Fruit fly (Drosophila melanogaster): ENCODE data around the gene tal-3A.
A peak's percentile ranks its signal among the peaks of the same experiment; 100 is the strongest.

The tal-3A gene

DNA sequence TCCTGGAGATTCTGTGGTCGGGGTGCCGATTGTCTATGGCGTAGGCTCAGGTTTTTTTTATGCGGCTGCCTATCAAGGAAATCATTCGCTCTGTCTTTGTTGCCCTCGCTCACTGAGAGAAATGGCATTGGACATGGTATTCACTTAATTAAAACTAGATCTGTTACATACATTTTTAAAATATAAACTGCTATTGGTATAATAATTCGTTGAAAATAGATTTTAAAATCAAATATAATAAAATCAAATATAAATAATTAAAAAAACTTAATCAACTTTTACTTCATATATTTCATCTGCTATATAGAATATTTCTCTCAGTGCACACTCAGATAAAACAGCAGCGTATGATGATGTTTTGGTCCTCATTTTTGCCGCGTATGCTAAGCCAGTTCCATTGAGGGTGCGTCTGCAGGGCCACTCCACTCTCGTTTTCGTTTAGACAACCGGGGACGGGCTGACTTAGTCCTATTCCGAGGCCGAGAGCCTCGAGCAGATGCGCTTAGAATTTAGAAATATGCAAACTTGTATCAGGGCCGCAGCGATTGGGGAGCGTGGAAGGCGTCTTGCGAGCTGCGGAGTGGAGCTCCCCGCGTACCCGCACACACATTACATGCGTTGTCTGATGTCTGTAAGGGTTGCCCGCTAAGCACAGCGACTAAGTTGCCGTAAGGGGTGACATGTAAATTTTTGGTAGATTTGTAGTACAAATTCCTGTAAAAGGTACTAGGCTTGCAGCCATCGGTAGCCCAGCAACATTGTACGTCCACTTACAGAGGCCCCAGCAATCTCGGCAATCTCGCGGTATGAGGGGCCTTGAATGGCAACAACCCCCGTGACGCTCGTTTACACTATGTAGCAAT is 13.1 kb upstream of the tal-3A start (continued):
- no peak for TF ChIP-seq Gsc (GFP tag; IDR thresholded peaks at IDR 0.05)
- TF ChIP-seq B-H2 (GFP tag; optimal IDR thresholded peaks at IDR 0.05), result no peak
- TF ChIP-seq vnd (GFP tag; IDR thresholded peaks at IDR 0.05; ENCODE audit: partially characterized antibody), result no peak
- TF ChIP-seq CG7372 (GFP tag; IDR thresholded peaks at IDR 0.05), result no peak
- TF ChIP-seq CG7987 (GFP tag; optimal IDR thresholded peaks at IDR 0.05), result no peak
- TF ChIP-seq CG33213 (GFP tag; optimal IDR thresholded peaks at IDR 0.05), result no peak
- TF ChIP-seq CG8290 (GFP tag; optimal IDR thresholded peaks at IDR 0.05), result no peak
- no peak for TF ChIP-seq CG8290 (tag; optimal IDR thresholded peaks at IDR 0.05)
- TF ChIP-seq zfh2 (GFP tag; optimal IDR thresholded peaks at IDR 0.05), result no peak
- TF ChIP-seq slp2 (GFP tag; optimal IDR thresholded peaks at IDR 0.05), result no peak
- TF ChIP-seq CG34224 (GFP tag; IDR thresholded peaks at IDR 0.05; ENCODE audit: partially characterized antibody), result no peak
- TF ChIP-seq Rfx (GFP tag; IDR thresholded peaks at IDR 0.05), result no peak
- no peak for TF ChIP-seq Sin3A (optimal IDR thresholded peaks at IDR 0.05)
- peak; percentile 68; the same call in 1 of the 2 replicates for TF ChIP-seq Xrp1 (GFP tag; IDR thresholded peaks at IDR 0.05)
- peak; percentile 22; the same call in 1 of the 3 replicates for TF ChIP-seq CG11093 (GFP tag; IDR thresholded peaks at IDR 0.05)
- TF ChIP-seq tgo (GFP tag; IDR thresholded peaks at IDR 0.05), result no peak; the same call in 2 of the 3 replicates
- no peak for TF ChIP-seq her (GFP tag; optimal IDR thresholded peaks at IDR 0.05)
- no peak for TF ChIP-seq otp (GFP tag; IDR thresholded peaks at IDR 0.05)
- no peak for TF ChIP-seq D19B (GFP tag; optimal IDR thresholded peaks at IDR 0.05)
- no peak for TF ChIP-seq Med (GFP tag)
- no peak for TF ChIP-seq rib (GFP tag; IDR thresholded peaks at IDR 0.05)
- TF ChIP-seq jing (GFP tag; optimal IDR thresholded peaks at IDR 0.05), result no peak
- TF ChIP-seq tll (GFP tag; optimal IDR thresholded peaks at IDR 0.05), result no peak
- TF ChIP-seq hbn (GFP tag; IDR thresholded peaks at IDR 0.05; ENCODE audit: partially characterized antibody), result no peak
- peak; percentile 54 for TF ChIP-seq CG8924 (tag; optimal IDR thresholded peaks at IDR 0.05)
- peak; percentile 35 for TF ChIP-seq CG30403 (GFP tag; optimal IDR thresholded peaks at IDR 0.05)
- TF ChIP-seq p53 (GFP tag; optimal IDR thresholded peaks at IDR 0.05), result no peak
- no peak for TF ChIP-seq br (optimal IDR thresholded peaks at IDR 0.05)
- TF ChIP-seq CG42726 (GFP tag; IDR thresholded peaks at IDR 0.05; ENCODE audit: partially characterized antibody), result no peak
- no peak for TF ChIP-seq Rx (GFP tag; IDR thresholded peaks at IDR 0.05)
- TF ChIP-seq CG17912 (GFP tag; optimal IDR thresholded peaks at IDR 0.05), result no peak
- no peak for TF ChIP-seq CG2120 (GFP tag; optimal IDR thresholded peaks at IDR 0.05)
- no peak for TF ChIP-seq yki (optimal IDR thresholded peaks at IDR 0.05)
- TF ChIP-seq CG5953 (GFP tag; IDR thresholded peaks at IDR 0.05), result no peak
- TF ChIP-seq HmgZ (tag; optimal IDR thresholded peaks at IDR 0.05), result no peak
- TF ChIP-seq Ravus (GFP tag; IDR thresholded peaks at IDR 0.05), result no peak
- TF ChIP-seq fd64A (GFP tag; optimal IDR thresholded peaks at IDR 0.05), result no peak
- TF ChIP-seq NFAT (GFP tag; IDR thresholded peaks at IDR 0.05), result no peak
- no peak for TF ChIP-seq Optix (GFP tag; IDR thresholded peaks at IDR 0.05)
- no peak for TF ChIP-seq ERR (GFP tag; optimal IDR thresholded peaks at IDR 0.05)
- no peak for TF ChIP-seq CG11398 (GFP tag; optimal IDR thresholded peaks at IDR 0.05)
- no peak for TF ChIP-seq CG12236 (GFP tag; optimal IDR thresholded peaks at IDR 0.05)
- no peak for TF ChIP-seq mld (GFP tag; IDR thresholded peaks at IDR 0.05; ENCODE audit: partially characterized antibody)
- TF ChIP-seq CG6689 (GFP tag; IDR thresholded peaks at IDR 0.05), result no peak
- no peak for TF ChIP-seq CG8765 (GFP tag; IDR thresholded peaks at IDR 0.05)
- TF ChIP-seq Bgb (GFP tag; IDR thresholded peaks at IDR 0.05; ENCODE audit: partially characterized antibody), result no peak; the same call in 1 of the 2 replicates
- peak; percentile 12 for TF ChIP-seq CG7271 (tag; optimal IDR thresholded peaks at IDR 0.05)
- no peak for TF ChIP-seq corto (GFP tag; optimal IDR thresholded peaks at IDR 0.05)
- TF ChIP-seq CG14441 (GFP tag; IDR thresholded peaks at IDR 0.05), result no peak
- TF ChIP-seq toy (GFP tag; IDR thresholded peaks at IDR 0.05), result no peak
- peak; percentile 66 for TF ChIP-seq CG31441 (GFP tag; IDR thresholded peaks at IDR 0.05)
- peak; percentile 10 for TF ChIP-seq Fer3 (tag; optimal IDR thresholded peaks at IDR 0.05)

Data from whole organism, embryonic.